Fruit fly (Drosophila melanogaster): Measurements from ENCODE around the gene Nmnat.

Gene Nmnat

DNA sequence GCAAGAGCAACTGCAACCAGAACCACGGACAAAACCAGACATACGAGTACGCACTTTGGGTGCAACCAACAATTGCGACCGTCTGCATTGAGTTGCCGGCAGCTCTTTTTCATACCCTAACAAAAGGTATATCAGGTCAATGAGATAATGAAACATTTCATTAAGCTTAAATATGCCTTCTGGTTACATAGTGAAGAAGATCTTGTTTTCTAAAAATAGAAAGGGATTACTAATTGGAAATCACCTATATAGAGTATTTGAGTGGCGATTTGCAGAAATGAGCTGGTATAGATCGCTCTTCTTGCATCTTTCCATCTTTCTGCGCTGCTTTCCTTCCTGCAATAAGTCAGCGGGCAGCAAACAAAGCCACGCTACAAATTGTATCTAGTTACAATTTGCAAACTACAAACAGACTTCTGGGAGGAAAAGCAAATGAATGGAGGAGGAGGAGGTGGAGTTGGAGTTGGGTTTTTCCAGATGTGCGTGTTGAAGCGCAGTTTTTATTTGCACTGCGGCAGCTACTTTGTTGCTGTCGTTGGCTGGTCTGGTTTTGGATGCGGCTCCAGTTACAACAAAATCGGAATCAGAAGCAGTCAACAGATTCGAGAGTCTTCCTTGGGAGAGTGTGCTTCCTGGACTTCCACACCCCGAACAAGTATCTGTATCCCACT is 29.9 kb downstream of the Nmnat start:
- no peak for TF ChIP-seq EcR (GFP tag; optimal IDR thresholded peaks at IDR 0.05)

- TF ChIP-seq Dll (optimal IDR thresholded peaks at IDR 0.05) = no peak
- TF ChIP-seq pan (optimal IDR thresholded peaks at IDR 0.05) = no peak
Observed at dm6 chr3R:24976144-24976543, 31.1 kb downstream of the Nmnat start.

DNA sequence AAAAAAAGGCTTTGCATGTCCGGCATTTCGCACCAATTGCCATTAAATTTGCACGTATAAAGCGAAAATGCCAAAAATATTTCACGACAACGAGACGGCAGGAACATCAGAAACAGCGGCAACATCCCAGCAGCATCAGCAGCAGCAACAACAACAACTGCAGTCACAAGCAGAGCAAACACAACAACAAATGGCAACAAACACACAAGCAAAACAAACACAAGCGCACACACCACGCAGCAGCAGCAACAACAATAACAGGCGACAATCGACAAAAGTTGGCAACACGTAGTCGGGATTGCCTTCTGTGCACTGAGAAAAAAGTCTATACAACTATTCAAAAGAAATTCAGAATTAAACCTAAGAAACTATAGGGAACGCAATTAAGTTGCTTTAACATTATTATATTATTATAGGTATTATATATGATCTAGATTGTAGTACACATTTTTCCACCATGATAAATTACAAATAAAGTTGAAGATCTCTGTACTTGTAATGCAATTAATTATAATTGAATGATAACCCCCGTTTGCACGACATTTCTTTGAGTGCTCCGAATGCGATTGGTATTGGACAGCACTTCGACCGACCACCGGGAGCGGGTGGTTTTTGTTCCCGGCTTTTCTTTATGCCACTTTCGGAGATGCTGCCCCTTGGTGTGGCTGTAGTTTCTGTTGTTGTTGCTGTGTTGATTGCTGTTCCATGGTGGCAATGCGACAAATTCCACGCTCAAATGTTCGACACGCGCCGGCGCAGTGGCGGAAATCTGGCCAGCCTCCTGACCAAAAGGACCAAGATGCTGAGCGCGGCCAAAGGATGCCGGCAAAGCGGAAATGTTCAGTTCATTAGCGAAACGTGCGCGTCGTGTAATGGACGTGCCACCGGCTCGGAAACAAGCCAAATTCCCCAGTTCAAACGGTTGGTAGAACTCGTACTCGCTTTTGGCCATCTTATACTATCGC is 38.8 kb downstream of the Nmnat start, which contains the start of gene tnc:
Gene tnc (plus strand): TSS at position 848 of the 965 bp plus-strand sequence.
- TF ChIP-seq CG8478 (optimal IDR thresholded peaks at IDR 0.05) (no peak), pan (optimal IDR thresholded peaks at IDR 0.05) (no peak), Dll (optimal IDR thresholded peaks at IDR 0.05) (no peak), psq (optimal IDR thresholded peaks at IDR 0.05) (no peak), EcR (GFP tag; optimal IDR thresholded peaks at IDR 0.05) (no peak), usp (GFP tag; optimal IDR thresholded peaks at IDR 0.05) (no peak)

- TF ChIP-seq usp (GFP tag; optimal IDR thresholded peaks at IDR 0.05) (no peak), pan (optimal IDR thresholded peaks at IDR 0.05) (no peak), CG8478 (optimal IDR thresholded peaks at IDR 0.05) (no peak)
Observed at dm6 chr3R:24985029-24985685, 40.1 kb downstream of the Nmnat start.

dm6 chr3R:24996502-24996901 is 51.5 kb downstream of the Nmnat start:
- TF ChIP-seq psq (optimal IDR thresholded peaks at IDR 0.05) = no peak
- no peak for TF ChIP-seq pan (optimal IDR thresholded peaks at IDR 0.05)
- TF ChIP-seq CG8478 (optimal IDR thresholded peaks at IDR 0.05) = no peak
- TF ChIP-seq usp (GFP tag; optimal IDR thresholded peaks at IDR 0.05) = no peak
- TF ChIP-seq Dll (optimal IDR thresholded peaks at IDR 0.05) = no peak
- no peak for TF ChIP-seq EcR (GFP tag; optimal IDR thresholded peaks at IDR 0.05)
